Worm (Caenorhabditis elegans) whole organism, mixed stage, embryonic: Measurements from ENCODE around the gene let-2.

Source experiments
- ces-1 ChIP-seq: fragments of 150-350 bp; optimal IDR thresholded peaks from 2 replicates; lab custom pipeline; 2014; ENCODE audit warnings: missing biosample characterization, missing genetic modification reagents, missing genetic modification characterization
- elt-3 ChIP-seq: fragments of 150-350 bp; optimal IDR thresholded peaks from 2 replicates; lab custom pipeline; 2014; ENCODE audit warnings: missing biosample characterization, missing genetic modification characterization
- lsy-2 ChIP-seq: fragments of 150-350 bp; optimal IDR thresholded peaks from 2 replicates; lab custom pipeline; 2014; ENCODE audit warnings: missing biosample characterization, missing genetic modification characterization
- mep-1 ChIP-seq: fragments of 150-350 bp; optimal IDR thresholded peaks from 2 replicates; lab custom pipeline; 2017; ENCODE audit warnings: missing biosample characterization, missing genetic modification reagents, missing genetic modification characterization, inconsistent platforms
- nhr-2 ChIP-seq: fragments of 150-350 bp; optimal IDR thresholded peaks from 2 replicates; lab custom pipeline; 2014; ENCODE audit warnings: missing biosample characterization, missing genetic modification characterization
- nhr-237 ChIP-seq: fragments of 150-350 bp; optimal IDR thresholded peaks from 2 replicates; lab custom pipeline; 2014; ENCODE audit warnings: missing biosample characterization, missing genetic modification characterization
- nhr-28 ChIP-seq: fragments of 150-350 bp; optimal IDR thresholded peaks from 2 replicates; lab custom pipeline; 2014; ENCODE audit warnings: missing biosample characterization, missing genetic modification characterization
- nhr-76 ChIP-seq: sonication (generic microtip); optimal IDR thresholded peaks from 2 replicates; lab custom pipeline; 2017; ENCODE audit warnings: missing biosample characterization, missing genetic modification characterization
- pha-4 ChIP-seq: fragments of 150-350 bp; optimal IDR thresholded peaks from 2 replicates; lab custom pipeline; 2018; ENCODE audit warnings: missing biosample characterization, missing genetic modification reagents, missing genetic modification characterization
- sem-2 ChIP-seq: fragments of 200-800 bp; sonication (Bioruptor generic); optimal IDR thresholded peaks from 2 replicates; lab custom pipeline; 2018; ENCODE audit warnings: mild to moderate bottlenecking, missing genetic modification characterization, missing compliant biosample characterization
- snpc-4 ChIP-seq: fragments of 150-350 bp; optimal IDR thresholded peaks from 2 replicates; lab custom pipeline; 2014; ENCODE audit warnings: missing biosample characterization, missing genetic modification characterization
- unc-39 ChIP-seq: fragments of 150-350 bp; optimal IDR thresholded peaks from 2 replicates; lab custom pipeline; 2014; ENCODE audit warnings: missing biosample characterization, missing genetic modification characterization
- unc-62 ChIP-seq: fragments of 150-350 bp; optimal IDR thresholded peaks from 2 replicates; lab custom pipeline; 2014; ENCODE audit warnings: missing biosample characterization, missing genetic modification reagents, missing genetic modification characterization
- zip-8 ChIP-seq: fragments of 150-350 bp; optimal IDR thresholded peaks from 2 replicates; lab custom pipeline; 2014; ENCODE audit warnings: missing biosample characterization, missing genetic modification characterization

- TF ChIP-seq pha-4 (tag; lab: Kevin White, UChicago) (no peak), nhr-28 (tag; lab: Kevin White, UChicago) (no peak), nhr-2 (tag; lab: Kevin White, UChicago) (no peak), lsy-2 (tag; lab: Kevin White, UChicago) (no peak), unc-39 (no peak), zip-8 (no peak), sem-2 (GFP tag; lab: Kevin White, UChicago) (no peak), nhr-237 (tag; lab: Kevin White, UChicago) (no peak), nhr-76 (tag; lab: Kevin White, UChicago) (no peak), snpc-4 (tag; lab: Kevin White, UChicago) (no peak), mep-1 (tag; lab: Kevin White, UChicago) (no peak), ces-1 (no peak), unc-62 (GFP tag; lab: Kevin White, UChicago) (no peak), elt-3 (no peak)
Measured at ce11 chrX:16383084-16383483, 6.1 kb downstream of the let-2 start.
